Fruit fly (Drosophila melanogaster) whole organism, embryonic: ENCODE data around the gene CG4297.

Experiments used
- C15 ChIP-seq: fragments of 200-800 bp; sonication (Bioruptor generic); IDR thresholded peaks from 3 replicates; pipeline ENCODE4 v1.3.6; 2022; ENCODE audit warnings: missing biosample characterization, missing genetic modification characterization
- CG10267 ChIP-seq: fragments of 200-800 bp; sonication (Bioruptor generic); optimal IDR thresholded peaks from 2 replicates; lab custom pipeline; 2018; ENCODE audit warnings: missing biosample characterization, mild to moderate bottlenecking, missing genetic modification characterization, moderate library complexity
- CG10543 ChIP-seq: fragments of 200-800 bp; sonication (Bioruptor generic); optimal IDR thresholded peaks from 3 replicates; lab custom pipeline; 2017; ENCODE audit warnings: missing biosample characterization, mild to moderate bottlenecking, missing genetic modification characterization, moderate library complexity
- CG11398 ChIP-seq: fragments of 200-800 bp; sonication (Bioruptor generic); optimal IDR thresholded peaks from 2 replicates; lab custom pipeline; 2016; ENCODE audit warnings: missing biosample characterization, missing genetic modification characterization
- CG12155 ChIP-seq: fragments of 200-800 bp; sonication (Bioruptor generic); optimal IDR thresholded peaks from 3 replicates; lab custom pipeline; 2016; ENCODE audit warnings: missing biosample characterization, missing genetic modification characterization
- CG13775 ChIP-seq: fragments of 200-800 bp; sonication (Bioruptor generic); optimal IDR thresholded peaks from 3 replicates; lab custom pipeline; 2017; ENCODE audit warnings: missing biosample characterization, mild to moderate bottlenecking, missing genetic modification characterization
- CG13894 ChIP-seq: fragments of 200-800 bp; sonication (Bioruptor generic); optimal IDR thresholded peaks from 3 replicates; lab custom pipeline; 2018; ENCODE audit warnings: missing biosample characterization, mild to moderate bottlenecking, missing genetic modification characterization, moderate library complexity
- CG14710 ChIP-seq: fragments of 200-800 bp; sonication (Bioruptor generic); optimal IDR thresholded peaks from 3 replicates; lab custom pipeline; 2019; ENCODE audit warnings: missing biosample characterization, mild to moderate bottlenecking, missing genetic modification characterization, moderate library complexity
- CG16779 ChIP-seq: fragments of 200-800 bp; sonication (Bioruptor generic); IDR thresholded peaks from 2 replicates; pipeline ENCODE4 v1.3.6; 2022; ENCODE audit warnings: missing biosample characterization, missing genetic modification characterization
- CG17359 ChIP-seq: fragments of 200-800 bp; sonication (Bioruptor generic); optimal IDR thresholded peaks from 3 replicates; lab custom pipeline; 2018; ENCODE audit warnings: missing biosample characterization, mild to moderate bottlenecking, missing genetic modification characterization, moderate library complexity
- CG17361 ChIP-seq: fragments of 200-800 bp; sonication (Bioruptor generic); IDR thresholded peaks from 3 replicates; pipeline ENCODE4 v1.3.6; 2022; ENCODE audit warnings: missing biosample characterization, missing genetic modification characterization
- CG30403 ChIP-seq: fragments of 200-800 bp; sonication (Bioruptor generic); optimal IDR thresholded peaks from 3 replicates; lab custom pipeline; 2016; ENCODE audit warnings: missing biosample characterization, missing genetic modification characterization
- CG4730 ChIP-seq: fragments of 200-800 bp; sonication (Bioruptor generic); IDR thresholded peaks from 2 replicates; pipeline ENCODE4 v1.3.6; 2022; ENCODE audit warnings: missing biosample characterization, missing genetic modification characterization
- CG6175 ChIP-seq: fragments of 200-800 bp; sonication (Bioruptor generic); IDR thresholded peaks from 3 replicates; pipeline ENCODE4 v1.3.6; 2022; ENCODE audit warnings: missing biosample characterization, missing genetic modification characterization
- CG6765 ChIP-seq: fragments of 200-800 bp; sonication (Bioruptor generic); optimal IDR thresholded peaks from 3 replicates; lab custom pipeline; 2017; ENCODE audit warnings: missing biosample characterization, mild to moderate bottlenecking, missing genetic modification characterization
- CG7372 ChIP-seq: fragments of 200-800 bp; sonication (Bioruptor generic); IDR thresholded peaks from 2 replicates; pipeline ENCODE4 v1.3.6; 2022; ENCODE audit warnings: missing biosample characterization, missing genetic modification characterization
- CG8765 ChIP-seq: fragments of 200-800 bp; sonication (Bioruptor generic); IDR thresholded peaks from 2 replicates; pipeline ENCODE4 v1.3.6; 2022; ENCODE audit warnings: missing biosample characterization, missing genetic modification characterization
- Eip74EF ChIP-seq, 2 experiments: fragments of 200-800 bp in 1 of 2; fragments of >200 bp in 1 of 2; sonication (Bioruptor generic) in 1 of 2; optimal IDR thresholded peaks; 2 replicates each; lab custom pipeline; 2017 to 2019; ENCODE audit warnings: missing biosample characterization in 2 of 2, missing genetic modification characterization in 2 of 2, mild to moderate bottlenecking in 1 of 2, moderate library complexity in 1 of 2
- Ets65A ChIP-seq: fragments of 200-800 bp; sonication (Bioruptor generic); peaks from one replicate; lab custom pipeline; 2016; ENCODE audit warnings: missing biosample characterization, missing genetic modification characterization
- GATAe ChIP-seq: fragments of 200-800 bp; sonication (Bioruptor generic); conservative IDR thresholded peaks from 2 replicates; pipeline ENCODE4 v1.3.6; 2022; ENCODE audit warnings: missing biosample characterization, missing genetic modification characterization
- MBD-R2 ChIP-seq: fragments of 200-800 bp; sonication (Bioruptor generic); IDR thresholded peaks from 2 replicates; pipeline ENCODE4 v1.3.6; 2022; ENCODE audit warnings: missing biosample characterization, missing genetic modification characterization
- Med ChIP-seq: fragments of 200-800 bp; sonication (Bioruptor generic); peaks from one replicate; lab custom pipeline; 2016; ENCODE audit warnings: missing biosample characterization, missing genetic modification characterization, mild to moderate bottlenecking, inconsistent platforms, moderate library complexity
- Mes4 ChIP-seq: fragments of 200-800 bp; sonication (Bioruptor generic); optimal IDR thresholded peaks from 2 replicates; lab custom pipeline; 2016; ENCODE audit warnings: missing biosample characterization, missing genetic modification characterization
- Nf-YB ChIP-seq: fragments of 200-800 bp; sonication (Bioruptor generic); optimal IDR thresholded peaks from 3 replicates; lab custom pipeline; 2019; ENCODE audit warnings: missing biosample characterization, mild to moderate bottlenecking, missing genetic modification characterization, moderate library complexity
- Nf-YC ChIP-seq: fragments of 200-800 bp; optimal IDR thresholded peaks from 3 replicates; lab custom pipeline; 2019; ENCODE audit warnings: missing biosample characterization, mild to moderate bottlenecking, missing genetic modification characterization, moderate library complexity
- Trl ChIP-seq, 3 experiments: fragments of >200 bp in 2 of 3; fragments of 200-800 bp in 1 of 3; sonication (Bioruptor generic) in 1 of 3; optimal IDR thresholded peaks; 2 replicates in 1 of 3; 3 replicates in 2 of 3; lab custom pipeline; 2016 to 2017; ENCODE audit warnings: missing biosample characterization in 1 of 3, missing genetic modification characterization in 1 of 3
- abd-A ChIP-seq: fragments of 200-800 bp; sonication (Bioruptor generic); optimal IDR thresholded peaks from 3 replicates; lab custom pipeline; 2019; ENCODE audit warnings: missing biosample characterization, mild to moderate bottlenecking, missing genetic modification characterization, moderate library complexity
- ash1 ChIP-seq: fragments of 200-800 bp; sonication (Bioruptor generic); optimal IDR thresholded peaks from 2 replicates; lab custom pipeline; 2018; ENCODE audit warnings: missing biosample characterization, mild to moderate bottlenecking, missing genetic modification characterization
- bbx ChIP-seq: fragments of 200-800 bp; sonication (Bioruptor generic); IDR thresholded peaks from 2 replicates; pipeline ENCODE4 v1.3.6; 2022; ENCODE audit warnings: missing biosample characterization, missing genetic modification characterization; ENCODE audit not compliant: partially characterized antibody
- chinmo ChIP-seq: fragments of 200-800 bp; sonication (Bioruptor generic); IDR thresholded peaks from 4 replicates; pipeline ENCODE4 v1.3.6; 2022; ENCODE audit warnings: missing biosample characterization, missing genetic modification characterization; ENCODE audit not compliant: partially characterized antibody
- dmrt11E ChIP-seq: fragments of 200-800 bp; sonication (Bioruptor generic); optimal IDR thresholded peaks from 3 replicates; lab custom pipeline; 2018; ENCODE audit warnings: missing biosample characterization, mild to moderate bottlenecking, missing genetic modification characterization, moderate library complexity
- gcm ChIP-seq: fragments of 200-800 bp; sonication (Bioruptor generic); optimal IDR thresholded peaks from 2 replicates; lab custom pipeline; 2019; ENCODE audit warnings: missing biosample characterization, mild to moderate bottlenecking, missing genetic modification characterization, moderate library complexity
- grn ChIP-seq: fragments of 200-800 bp; sonication (Bioruptor generic); optimal IDR thresholded peaks from 3 replicates; lab custom pipeline; 2017; ENCODE audit warnings: missing biosample characterization, missing genetic modification characterization
- lab ChIP-seq: fragments of 200-800 bp; sonication (Bioruptor generic); optimal IDR thresholded peaks from 3 replicates; lab custom pipeline; 2017; ENCODE audit warnings: missing biosample characterization, missing genetic modification characterization, mild to moderate bottlenecking, moderate library complexity, missing genetic modification reagents
- oc ChIP-seq: fragments of 200-800 bp; sonication (Bioruptor generic); optimal IDR thresholded peaks from 2 replicates; lab custom pipeline; 2018; ENCODE audit warnings: missing biosample characterization, mild to moderate bottlenecking, missing genetic modification characterization, moderate library complexity
- odd ChIP-seq: fragments of 200-800 bp; sonication (Bioruptor generic); optimal IDR thresholded peaks from 2 replicates; lab custom pipeline; 2017; ENCODE audit warnings: missing biosample characterization, mild to moderate bottlenecking, missing genetic modification characterization
- peb ChIP-seq: fragments of 200-800 bp; sonication (Bioruptor generic); IDR thresholded peaks from 2 replicates; pipeline ENCODE4 v1.3.6; 2022; ENCODE audit warnings: missing biosample characterization, missing genetic modification characterization
- sd ChIP-seq: fragments of 200-800 bp; sonication (Bioruptor generic); optimal IDR thresholded peaks from 3 replicates; lab custom pipeline; 2018; ENCODE audit warnings: missing biosample characterization, mild to moderate bottlenecking, missing genetic modification characterization, moderate library complexity
- sens ChIP-seq: fragments of 200-800 bp; sonication (Bioruptor generic); peaks from one replicate; lab custom pipeline; 2016; ENCODE audit warnings: missing biosample characterization, missing genetic modification characterization
- slbo ChIP-seq: fragments of 200-800 bp; sonication (Bioruptor generic); IDR thresholded peaks from 2 replicates; pipeline ENCODE4 v1.3.6; 2022; ENCODE audit warnings: missing biosample characterization, missing genetic modification characterization
- sug ChIP-seq: fragments of 200-800 bp; optimal IDR thresholded peaks from 2 replicates; lab custom pipeline; 2019; ENCODE audit warnings: missing biosample characterization, mild to moderate bottlenecking, missing genetic modification characterization, moderate library complexity
- twi ChIP-seq: fragments of 200-800 bp; optimal IDR thresholded peaks from 2 replicates; lab custom pipeline; 2019; ENCODE audit warnings: missing biosample characterization, mild to moderate bottlenecking, missing genetic modification characterization, moderate library complexity
- usp ChIP-seq: fragments of >200 bp; optimal IDR thresholded peaks from 2 replicates; lab custom pipeline; 2017; ENCODE audit warnings: missing biosample characterization, missing genetic modification characterization
- zen2 ChIP-seq: fragments of 200-800 bp; sonication (Bioruptor generic); IDR thresholded peaks from 3 replicates; pipeline ENCODE4 v1.3.6; 2022; ENCODE audit warnings: missing biosample characterization, missing genetic modification characterization; ENCODE audit not compliant: partially characterized antibody
- zf30C ChIP-seq: fragments of 200-800 bp; sonication (Bioruptor generic); optimal IDR thresholded peaks from 3 replicates; lab custom pipeline; 2018; ENCODE audit warnings: missing biosample characterization, mild to moderate bottlenecking, missing genetic modification characterization

CG4297 gene

dm6 chr2L:506443-506842 lies 34.4 kb upstream of the CG4297 start:
- TF ChIP-seq CG7372 (GFP tag; lab: Robert Waterston, UW): peak; percentile 46; the same call in 1 of the 2 replicates
- peak; percentile 80 for TF ChIP-seq CG13894
- 0 out of 4 replicates have a peak, but pooled peaks have one; percentile 36 for TF ChIP-seq chinmo
- peak; percentile 43 for TF ChIP-seq abd-A
- TF ChIP-seq odd (GFP tag; lab: Kevin White, UChicago): no peak
- no peak for TF ChIP-seq ash1 (GFP tag; lab: Kevin White, UChicago)
- no peak for TF ChIP-seq C15
- TF ChIP-seq grn (GFP tag; lab: Kevin White, UChicago): peak; percentile 72

- TF ChIP-seq gcm (peak; percentile 85), Ets65A (GFP tag; lab: Kevin White, UChicago) (peak; percentile 7), oc (no peak), CG6175 (no peak), twi (tag; lab: Kevin White, UChicago) (no peak), Nf-YB (GFP tag; lab: Kevin White, UChicago) (peak; percentile 93), CG10267 (tag; lab: Kevin White, UChicago) (no peak), grn (GFP tag; lab: Kevin White, UChicago) (peak; percentile 54), Nf-YC (tag; lab: Kevin White, UChicago) (peak; percentile 92), CG17361 (GFP tag; lab: Robert Waterston, UW) (no peak), GATAe (GFP tag; lab: Robert Waterston, UW) (peak; percentile 66), peb (GFP tag; lab: Robert Waterston, UW) (no peak)
Observed at dm6 chr2L:505009-505408, 33.0 kb upstream of the CG4297 start.

- TF ChIP-seq zf30C (GFP tag; lab: Kevin White, UChicago): no peak
- peak; percentile 8 for TF ChIP-seq sens (GFP tag; lab: Kevin White, UChicago)
- TF ChIP-seq Trl (optimal IDR thresholded peaks at IDR 0.05; lab: Kevin White, UChicago): peak in 1 of 2 experiments; percentile 24
- TF ChIP-seq Trl (GFP tag; optimal IDR thresholded peaks at IDR 0.05; lab: Kevin White, UChicago): no peak
- TF ChIP-seq Med: peak; percentile 47
Observed at dm6 chr2L:501622-502021, 29.6 kb upstream of the CG4297 start.

dm6 chr2L:499939-500338 lies 27.9 kb upstream of the CG4297 start:
- TF ChIP-seq CG6765 (GFP tag; lab: Kevin White, UChicago) (no peak), Med (peak; percentile 26), bbx (peak; percentile 6; the same call in 1 of the 2 replicates), Ets65A (GFP tag; lab: Kevin White, UChicago) (peak; percentile 6), CG6175 (0 out of 3 replicates have a peak, but pooled peaks have one; percentile 42), CG8765 (GFP tag; lab: Robert Waterston, UW) (0 out of 2 replicates have a peak, but pooled peaks have one; percentile 23), CG4730 (GFP tag; lab: Robert Waterston, UW) (no peak), CG12155 (GFP tag; lab: Kevin White, UChicago) (no peak)

dm6 chr2L:498474-498821 lies 26.4 kb upstream of the CG4297 start:
- no peak for TF ChIP-seq zen2
- TF ChIP-seq CG10543 (GFP tag; lab: Kevin White, UChicago): no peak
- TF ChIP-seq Mes4 (GFP tag; lab: Kevin White, UChicago): no peak
- TF ChIP-seq CG16779: no peak
- TF ChIP-seq sd (tag; lab: Kevin White, UChicago): no peak
- no peak for TF ChIP-seq Eip74EF (GFP tag; optimal IDR thresholded peaks at IDR 0.05; lab: Kevin White, UChicago)
- TF ChIP-seq CG13775 (GFP tag; lab: Kevin White, UChicago): no peak
- no peak for TF ChIP-seq CG30403 (GFP tag; lab: Kevin White, UChicago)
- no peak for TF ChIP-seq dmrt11E (tag; lab: Kevin White, UChicago)
- no peak for TF ChIP-seq CG14710 (tag; lab: Kevin White, UChicago)
- 0 out of 2 replicates have a peak, but pooled peaks have one; percentile 1 for TF ChIP-seq MBD-R2 (GFP tag; lab: Robert Waterston, UW)
- peak; percentile 37 for TF ChIP-seq sug (tag; lab: Kevin White, UChicago)
- TF ChIP-seq slbo (GFP tag; lab: Robert Waterston, UW): no peak
- TF ChIP-seq CG11398 (GFP tag; lab: Kevin White, UChicago): no peak
- peak; percentile 76 for TF ChIP-seq lab (GFP tag; lab: Kevin White, UChicago)
- no peak for TF ChIP-seq CG17359
- no peak for TF ChIP-seq usp (GFP tag; lab: Kevin White, UChicago)
